Fruit fly (Drosophila melanogaster) whole organism, adult: Measurements from ENCODE around the gene CG34034.
A peak's percentile ranks its signal among the peaks of the same experiment; 100 is the strongest.
"Not testable (repeated sequence)": the region's sequence is repeated elsewhere in the genome, so short reads cannot be mapped to it uniquely, and the experiment has no call there.

Source experiments
- CG11617 ChIP-seq: fragments of 200-800 bp; sonication (Bioruptor generic); optimal IDR thresholded peaks from 2 replicates; lab custom pipeline; 2017; ENCODE audit warnings: mild to moderate bottlenecking, missing biosample characterization, missing genetic modification reagents, missing genetic modification characterization
- CG12768 ChIP-seq: fragments of 200-800 bp; sonication (Bioruptor generic); optimal IDR thresholded peaks from 2 replicates; lab custom pipeline; 2017; ENCODE audit warnings: missing biosample characterization, missing genetic modification characterization, mild to moderate bottlenecking, moderate library complexity, missing genetic modification reagents
- CG14711 ChIP-seq: fragments of 200-800 bp; sonication (Bioruptor generic); optimal IDR thresholded peaks from 2 replicates; lab custom pipeline; 2018; ENCODE audit warnings: missing biosample characterization, mild to moderate bottlenecking, missing genetic modification characterization, moderate library complexity
- CG1620 ChIP-seq: fragments of 200-800 bp; sonication (Bioruptor generic); optimal IDR thresholded peaks from 2 replicates; lab custom pipeline; 2016; ENCODE audit warnings: missing biosample characterization, missing genetic modification characterization
- CG33017 ChIP-seq: fragments of 200-800 bp; sonication (Bioruptor generic); optimal IDR thresholded peaks from 2 replicates; lab custom pipeline; 2018; ENCODE audit warnings: missing biosample characterization, mild to moderate bottlenecking, missing genetic modification characterization, moderate library complexity
- CG5204 ChIP-seq: fragments of 200-800 bp; sonication (Bioruptor generic); optimal IDR thresholded peaks from 2 replicates; lab custom pipeline; 2016; ENCODE audit warnings: missing biosample characterization, missing genetic modification characterization
- CG7045 ChIP-seq: fragments of 200-800 bp; sonication (Bioruptor generic); optimal IDR thresholded peaks from 2 replicates; lab custom pipeline; 2017; ENCODE audit warnings: missing biosample characterization, mild to moderate bottlenecking, missing genetic modification characterization
- CG7101 ChIP-seq: fragments of 200-800 bp; sonication (Bioruptor generic); optimal IDR thresholded peaks from 2 replicates; lab custom pipeline; 2018; ENCODE audit warnings: missing biosample characterization, mild to moderate bottlenecking, missing genetic modification characterization, moderate library complexity
- Clk ChIP-seq: fragments of 200-800 bp; sonication (Bioruptor generic); optimal IDR thresholded peaks from 2 replicates; lab custom pipeline; 2017; ENCODE audit warnings: missing biosample characterization, missing genetic modification characterization
- Crg-1 ChIP-seq: fragments of 200-800 bp; sonication (Bioruptor generic); optimal IDR thresholded peaks from 2 replicates; lab custom pipeline; 2016; ENCODE audit warnings: missing biosample characterization, missing genetic modification characterization
- Hr96 ChIP-seq: fragments of 200-800 bp; sonication (Bioruptor generic); optimal IDR thresholded peaks from 2 replicates; lab custom pipeline; 2016; ENCODE audit warnings: missing biosample characterization, missing genetic modification characterization
- Mnt ChIP-seq: fragments of 200-800 bp; sonication (Bioruptor generic); optimal IDR thresholded peaks from 2 replicates; lab custom pipeline; 2016; ENCODE audit warnings: missing biosample characterization, mild to moderate bottlenecking, missing genetic modification characterization
- bab1 ChIP-seq: fragments of 200-800 bp; sonication (Bioruptor generic); optimal IDR thresholded peaks from 3 replicates; lab custom pipeline; 2019; ENCODE audit warnings: missing biosample characterization, mild to moderate bottlenecking, missing genetic modification characterization, moderate library complexity
- cic ChIP-seq: fragments of 200-800 bp; sonication (Bioruptor generic); optimal IDR thresholded peaks from 2 replicates; lab custom pipeline; 2017; ENCODE audit warnings: missing biosample characterization, mild to moderate bottlenecking, missing genetic modification characterization, moderate library complexity
- cnc ChIP-seq, 2 experiments: fragments of >200 bp; optimal IDR thresholded peaks; 2 replicates each; lab custom pipeline; 2017
- kay ChIP-seq: fragments of 200-800 bp; sonication (Bioruptor generic); peaks from one replicate; lab custom pipeline; 2016; ENCODE audit warnings: missing biosample characterization, missing genetic modification characterization, borderline replicate concordance
- ovo ChIP-seq: fragments of 200-800 bp; sonication (Bioruptor generic); optimal IDR thresholded peaks from 2 replicates; lab custom pipeline; 2016; ENCODE audit warnings: missing biosample characterization, missing genetic modification characterization
- pad ChIP-seq: fragments of 200-800 bp; sonication (Bioruptor generic); optimal IDR thresholded peaks from 3 replicates; lab custom pipeline; 2017; ENCODE audit warnings: missing biosample characterization, missing genetic modification characterization, mild to moderate bottlenecking, moderate library complexity, missing genetic modification reagents
- tj ChIP-seq: fragments of 200-800 bp; sonication (Bioruptor generic); optimal IDR thresholded peaks from 3 replicates; lab custom pipeline; 2017; ENCODE audit warnings: missing biosample characterization, mild to moderate bottlenecking, missing genetic modification characterization, moderate library complexity
- toe ChIP-seq: fragments of 200-800 bp; sonication (Bioruptor generic); optimal IDR thresholded peaks from 2 replicates; lab custom pipeline; 2016; ENCODE audit warnings: missing biosample characterization, missing genetic modification characterization

Gene CG34034

dm6 chr3R:21736196-21736595 is 2.7 kb downstream of the CG34034 start, which contains the start of gene Sfp93F:
Gene Sfp93F (minus strand): TSS chr3R:21736296.
- TF ChIP-seq cnc (optimal IDR thresholded peaks at IDR 0.05; lab: Kevin White, UChicago); CG11617 (GFP tag; lab: Kevin White, UChicago); Clk (GFP tag; lab: Kevin White, UChicago): not testable (repeated sequence)

- TF ChIP-seq CG11617 (GFP tag; lab: Kevin White, UChicago) (no peak), Clk (GFP tag; lab: Kevin White, UChicago) (no peak), cic (GFP tag; lab: Kevin White, UChicago) (no peak), CG5204 (no peak), bab1 (no peak), CG14711 (tag; lab: Kevin White, UChicago) (no peak), Mnt (GFP tag; lab: Kevin White, UChicago) (no peak), CG12768 (no peak)
Observed at dm6 chr3R:21732901-21733300, 6.0 kb downstream of the CG34034 start.

dm6 chr3R:21731682-21732081 is 7.2 kb downstream of the CG34034 start:
- TF ChIP-seq tj (GFP tag; lab: Kevin White, UChicago) (no peak), Mnt (GFP tag; lab: Kevin White, UChicago) (no peak), Clk (GFP tag; lab: Kevin White, UChicago) (no peak), CG7101 (tag; lab: Kevin White, UChicago) (no peak), CG1620 (no peak)

dm6 chr3R:21730955-21731354 is 8.0 kb downstream of the CG34034 start:
- TF ChIP-seq CG12768 (no peak), CG7045 (no peak), CG14711 (tag; lab: Kevin White, UChicago) (no peak), CG33017 (tag; lab: Kevin White, UChicago) (no peak), Clk (GFP tag; lab: Kevin White, UChicago) (no peak), ovo (GFP tag; lab: Kevin White, UChicago) (no peak)

dm6 chr3R:21726593-21726992 is 12.3 kb downstream of the CG34034 start:
- TF ChIP-seq cic (GFP tag; lab: Kevin White, UChicago) (no peak), toe (GFP tag; lab: Kevin White, UChicago) (no peak), CG11617 (GFP tag; lab: Kevin White, UChicago) (no peak), bab1 (no peak), CG7101 (tag; lab: Kevin White, UChicago) (no peak), cnc (optimal IDR thresholded peaks at IDR 0.05; lab: Kevin White, UChicago) (no peak), ovo (GFP tag; lab: Kevin White, UChicago) (no peak), Mnt (GFP tag; lab: Kevin White, UChicago) (no peak)

- TF ChIP-seq CG7045 (no peak), CG14711 (tag; lab: Kevin White, UChicago) (no peak), CG1620 (no peak), Hr96 (no peak)
Observed at dm6 chr3R:21722457-21722856, 16.5 kb downstream of the CG34034 start.

- TF ChIP-seq CG14711 (tag; lab: Kevin White, UChicago), result peak; percentile 15
- TF ChIP-seq Mnt (GFP tag; lab: Kevin White, UChicago), result no peak
- no peak for TF ChIP-seq CG12768
- TF ChIP-seq CG33017 (tag; lab: Kevin White, UChicago), result no peak
- TF ChIP-seq Crg-1 (GFP tag; lab: Kevin White, UChicago), result no peak
- TF ChIP-seq Clk (GFP tag; lab: Kevin White, UChicago), result no peak
- no peak for TF ChIP-seq CG1620
- no peak for TF ChIP-seq cnc (optimal IDR thresholded peaks at IDR 0.05; lab: Kevin White, UChicago)
- no peak for TF ChIP-seq toe (GFP tag; lab: Kevin White, UChicago)
- no peak for TF ChIP-seq cic (GFP tag; lab: Kevin White, UChicago)
- peak; percentile 16 for TF ChIP-seq CG5204
- TF ChIP-seq CG7101 (tag; lab: Kevin White, UChicago), result peak; percentile 45
- no peak for TF ChIP-seq kay (GFP tag; lab: Kevin White, UChicago)
- TF ChIP-seq CG7045, result peak; percentile 28
- TF ChIP-seq Hr96, result no peak
- peak; percentile 15 for TF ChIP-seq pad (GFP tag; lab: Kevin White, UChicago)
- peak; percentile 30 for TF ChIP-seq bab1
- TF ChIP-seq ovo (GFP tag; lab: Kevin White, UChicago), result no peak
- peak; percentile 3 for TF ChIP-seq CG11617 (GFP tag; lab: Kevin White, UChicago)
- TF ChIP-seq tj (GFP tag; lab: Kevin White, UChicago), result no peak
Observed at dm6 chr3R:21719934-21720431, 18.9 kb downstream of the CG34034 start.

dm6 chr3R:21719420-21719933 is 19.4 kb downstream of the CG34034 start, which contains the start of gene CG31176:
Gene CG31176 (minus strand): TSS chr3R:21719660.
- TF ChIP-seq kay (GFP tag; lab: Kevin White, UChicago) (peak; percentile 66), CG12768 (no peak), cnc (optimal IDR thresholded peaks at IDR 0.05; lab: Kevin White, UChicago) (no peak), bab1 (peak; percentile 4), toe (GFP tag; lab: Kevin White, UChicago) (no peak), CG1620 (no peak), CG7101 (tag; lab: Kevin White, UChicago) (no peak)
